Fruit fly (Drosophila melanogaster): ENCODE results near the gene CG14683.
A peak's percentile ranks its signal among the peaks of the same experiment; 100 is the strongest.

CG14683 gene

dm6 chr3R:10650641-10651318 lies 45.7 kb upstream of the CG14683 start (continued):
- TF ChIP-seq CG18262 (tag; optimal IDR thresholded peaks at IDR 0.05): peak; percentile 53
- no peak for TF ChIP-seq Bdp1 (GFP tag; optimal IDR thresholded peaks at IDR 0.05)
- TF ChIP-seq grau (tag; optimal IDR thresholded peaks at IDR 0.05): peak; percentile 14
- peak; percentile 18 for TF ChIP-seq CG18599 (GFP tag; optimal IDR thresholded peaks at IDR 0.05)
- TF ChIP-seq CG18764 (GFP tag; optimal IDR thresholded peaks at IDR 0.05): no peak
- no peak for TF ChIP-seq ranshi (GFP tag; IDR thresholded peaks at IDR 0.05)
- no peak for TF ChIP-seq luna (GFP tag; optimal IDR thresholded peaks at IDR 0.05)
- TF ChIP-seq unc-4 (GFP tag; IDR thresholded peaks at IDR 0.05; ENCODE audit: partially characterized antibody): no peak
- peak; percentile 1 for TF ChIP-seq zen (tag; optimal IDR thresholded peaks at IDR 0.05)
- peak; percentile 87 for TF ChIP-seq sens (GFP tag)
- no peak for TF ChIP-seq CG34224 (GFP tag; IDR thresholded peaks at IDR 0.05; ENCODE audit: partially characterized antibody)
- TF ChIP-seq CG16813 (GFP tag; IDR thresholded peaks at IDR 0.05; ENCODE audit: partially characterized antibody): no peak
- TF ChIP-seq CG6254 (GFP tag; optimal IDR thresholded peaks at IDR 0.05): peak; percentile 9
- TF ChIP-seq Trl (optimal IDR thresholded peaks at IDR 0.05): no peak
- no peak for TF ChIP-seq Trl (GFP tag; optimal IDR thresholded peaks at IDR 0.05)
- peak; percentile 45; the same call in 1 of the 3 replicates for TF ChIP-seq CG17361 (GFP tag; IDR thresholded peaks at IDR 0.05)
- peak; percentile 28; the same call in 1 of the 3 replicates for TF ChIP-seq croc (GFP tag; conservative IDR thresholded peaks at IDR 0.05)
- no peak for TF ChIP-seq Gsc (GFP tag; IDR thresholded peaks at IDR 0.05)
- TF ChIP-seq zfh1 (GFP tag; IDR thresholded peaks at IDR 0.05): peak; percentile 59; the same call in 2 of the 3 replicates
- no peak for TF ChIP-seq CG14667 (GFP tag; IDR thresholded peaks at IDR 0.05)
- no peak for TF ChIP-seq CG14860 (GFP tag; IDR thresholded peaks at IDR 0.05; ENCODE audit: partially characterized antibody)
- no peak for TF ChIP-seq CG3726 (GFP tag; IDR thresholded peaks at IDR 0.05)
- peak; percentile 12 for TF ChIP-seq fd96Cb (tag; optimal IDR thresholded peaks at IDR 0.05)
- TF ChIP-seq dm (GFP tag; optimal IDR thresholded peaks at IDR 0.05): no peak
- peak in 1 of 2 experiments; percentile 59 for TF ChIP-seq bsh (GFP tag; optimal IDR thresholded peaks at IDR 0.05)
- TF ChIP-seq CG30431 (GFP tag; optimal IDR thresholded peaks at IDR 0.05): no peak
- TF ChIP-seq CG4424 (GFP tag; optimal IDR thresholded peaks at IDR 0.05): peak; percentile 19
- peak; percentile 52 for TF ChIP-seq CG14710 (tag; optimal IDR thresholded peaks at IDR 0.05)
- TF ChIP-seq z (GFP tag; IDR thresholded peaks at IDR 0.05): no peak
- TF ChIP-seq zf30C (GFP tag; optimal IDR thresholded peaks at IDR 0.05): peak; percentile 70
- TF ChIP-seq Taf1 (GFP tag; IDR thresholded peaks at IDR 0.05): no peak
- TF ChIP-seq Blimp-1 (GFP tag; optimal IDR thresholded peaks at IDR 0.05): peak; percentile 44
- no peak for TF ChIP-seq Opbp (GFP tag; IDR thresholded peaks at IDR 0.05; ENCODE audit: partially characterized antibody)
- peak; percentile 13 for TF ChIP-seq CG2202 (tag; optimal IDR thresholded peaks at IDR 0.05)
- TF ChIP-seq lola (GFP tag; optimal IDR thresholded peaks at IDR 0.05): peak in 1 of 3 experiments; percentile 66
- peak; percentile 40 for TF ChIP-seq CG11504 (tag; optimal IDR thresholded peaks at IDR 0.05)
- TF ChIP-seq CG7271 (tag; optimal IDR thresholded peaks at IDR 0.05): no peak
- no peak for TF ChIP-seq Neu2 (GFP tag; optimal IDR thresholded peaks at IDR 0.05; ENCODE audit: borderline replicate concordance)
- TF ChIP-seq lov (optimal IDR thresholded peaks at IDR 0.05): no peak
- TF ChIP-seq lov (GFP tag; IDR thresholded peaks at IDR 0.05): no peak
- TF ChIP-seq CG11723 (GFP tag; optimal IDR thresholded peaks at IDR 0.05): no peak
- TF ChIP-seq Eip74EF (GFP tag; optimal IDR thresholded peaks at IDR 0.05): no peak
- peak; percentile 63 for TF ChIP-seq CG10979 (tag; optimal IDR thresholded peaks at IDR 0.05)
- no peak for TF ChIP-seq crol (GFP tag; IDR thresholded peaks at IDR 0.05)
- no peak for TF ChIP-seq dan (GFP tag; IDR thresholded peaks at IDR 0.05)
- no peak for TF ChIP-seq CG14014 (GFP tag; IDR thresholded peaks at IDR 0.05)
- TF ChIP-seq Med (GFP tag): peak; percentile 17
- TF ChIP-seq bcd (GFP tag; optimal IDR thresholded peaks at IDR 0.05): peak; percentile 8
- TF ChIP-seq slbo (GFP tag; IDR thresholded peaks at IDR 0.05): no peak

Data from whole organism, embryonic.